Fruit fly (Drosophila melanogaster): Measurements from ENCODE around the gene CG14143.

CG14143 gene

dm6 chr3L:11135846-11136245 lies 1.1 kb downstream of the CG14143 start, which contains the start of gene IRSp53:
Gene IRSp53 (plus strand): TSS chr3L:11136049.
- TF ChIP-seq lola (GFP tag; optimal IDR thresholded peaks at IDR 0.05) (no peak), CrebA (GFP tag; optimal IDR thresholded peaks at IDR 0.05; ENCODE audit: borderline replicate concordance) (peak; percentile 20)

dm6 chr3L:11136349-11136748 lies 1.6 kb downstream of the CG14143 start:
- no peak for TF ChIP-seq Sp1 (GFP tag; optimal IDR thresholded peaks at IDR 0.05)
- no peak for TF ChIP-seq dmrt93B (GFP tag; optimal IDR thresholded peaks at IDR 0.05)
- TF ChIP-seq Hr83 (GFP tag; optimal IDR thresholded peaks at IDR 0.05; ENCODE audit: poor library complexity, severe bottlenecking) = no peak

DNA sequence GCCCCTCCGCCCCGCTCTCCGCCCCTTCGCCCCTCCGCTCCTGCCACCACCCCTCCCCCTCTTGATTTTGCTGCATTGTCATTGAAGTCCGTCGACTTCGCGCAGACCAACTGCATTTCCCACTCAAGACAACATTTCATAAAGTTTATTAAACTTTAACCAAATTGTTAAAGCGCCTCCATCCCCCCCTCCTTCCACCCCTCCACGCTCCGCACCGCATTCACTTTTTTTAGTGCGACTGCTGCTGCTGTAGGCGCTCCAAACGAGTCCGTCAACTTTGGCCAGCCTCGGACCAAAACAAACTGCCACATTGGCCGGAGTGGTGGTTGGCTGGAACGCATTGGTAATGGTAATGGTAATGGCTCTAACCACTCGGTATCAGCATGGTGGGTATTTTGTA lies 4.1 kb downstream of the CG14143 start:
- TF ChIP-seq Hnf4 (GFP tag; optimal IDR thresholded peaks at IDR 0.05) = no peak
- TF ChIP-seq CrebA (GFP tag; optimal IDR thresholded peaks at IDR 0.05; ENCODE audit: borderline replicate concordance) = no peak
- TF ChIP-seq fru (GFP tag; optimal IDR thresholded peaks at IDR 0.05) = no peak
- no peak for TF ChIP-seq dmrt93B (GFP tag; optimal IDR thresholded peaks at IDR 0.05)
- TF ChIP-seq Rel (GFP tag; optimal IDR thresholded peaks at IDR 0.05) = no peak
- TF ChIP-seq Rel (tag; optimal IDR thresholded peaks at IDR 0.05) = no peak
- TF ChIP-seq Dif (GFP tag; optimal IDR thresholded peaks at IDR 0.05; ENCODE audit: partially characterized antibody) = no peak

DNA sequence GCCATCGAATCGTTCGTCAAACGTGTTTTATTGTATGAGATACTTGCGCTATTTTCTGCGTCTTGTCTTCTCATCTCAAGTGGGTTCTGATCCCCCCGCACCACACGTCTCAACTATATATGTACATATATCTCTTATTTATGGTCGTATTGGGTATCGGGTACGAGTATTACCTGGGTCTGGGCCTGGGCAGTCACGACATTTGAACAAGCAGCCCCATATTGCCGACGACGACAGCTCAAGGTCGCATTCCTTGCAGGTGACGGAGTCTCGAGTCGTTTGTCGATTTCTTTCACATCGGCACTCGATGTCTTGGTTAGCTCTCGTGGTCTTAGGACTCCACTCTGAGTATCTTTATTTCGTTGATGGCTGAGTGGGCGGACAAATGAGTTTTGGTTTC lies 10.3 kb downstream of the CG14143 start:
- TF ChIP-seq psq (GFP tag; optimal IDR thresholded peaks at IDR 0.05) = no peak
- TF ChIP-seq br (GFP tag; optimal IDR thresholded peaks at IDR 0.05) = no peak
- TF ChIP-seq Dif (GFP tag; optimal IDR thresholded peaks at IDR 0.05; ENCODE audit: partially characterized antibody) = no peak
- TF ChIP-seq Sp1 (GFP tag; optimal IDR thresholded peaks at IDR 0.05) = no peak
- no peak for TF ChIP-seq fru (GFP tag; optimal IDR thresholded peaks at IDR 0.05)
- TF ChIP-seq Hr83 (GFP tag; optimal IDR thresholded peaks at IDR 0.05; ENCODE audit: poor library complexity, severe bottlenecking) = no peak
- no peak for TF ChIP-seq Jra (GFP tag; optimal IDR thresholded peaks at IDR 0.05)
- no peak for TF ChIP-seq sage (GFP tag; optimal IDR thresholded peaks at IDR 0.05)

DNA sequence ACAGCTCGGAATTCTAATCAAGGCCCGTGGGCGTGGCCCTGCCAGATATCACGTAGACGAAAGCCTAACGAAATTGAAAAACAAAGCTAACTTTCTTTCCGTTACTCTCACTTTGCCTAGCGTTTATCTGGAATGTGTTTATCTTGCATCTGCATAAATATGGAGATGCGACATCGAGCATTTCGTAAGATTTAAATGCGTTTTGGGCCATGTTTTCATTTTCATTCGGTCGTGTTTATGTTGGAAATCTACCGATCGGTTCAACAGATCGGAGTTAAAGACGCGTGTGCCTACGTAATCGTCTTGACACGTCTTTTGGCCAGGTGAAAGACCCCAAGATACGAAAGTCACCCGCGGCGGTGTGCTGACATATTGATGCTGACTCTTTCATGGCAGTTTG lies 12.9 kb downstream of the CG14143 start:
- no peak for TF ChIP-seq sv (GFP tag; optimal IDR thresholded peaks at IDR 0.05)

- TF ChIP-seq dl (GFP tag; optimal IDR thresholded peaks at IDR 0.05; ENCODE audit: insufficient read depth in 1 of 2, partially characterized antibody in 2 of 2) = no peak
- no peak for TF ChIP-seq brk (GFP tag; optimal IDR thresholded peaks at IDR 0.05)
- TF ChIP-seq foxo (GFP tag; optimal IDR thresholded peaks at IDR 0.05) = no peak
- TF ChIP-seq Sp1 (GFP tag; optimal IDR thresholded peaks at IDR 0.05) = no peak
- TF ChIP-seq usp (GFP tag; optimal IDR thresholded peaks at IDR 0.05) = no peak
- TF ChIP-seq dsf (GFP tag; optimal IDR thresholded peaks at IDR 0.05; ENCODE audit: borderline replicate concordance) = no peak
- TF ChIP-seq jim (GFP tag; optimal IDR thresholded peaks at IDR 0.05) = no peak
- no peak for TF ChIP-seq h (GFP tag; optimal IDR thresholded peaks at IDR 0.05)
- TF ChIP-seq sv (GFP tag; optimal IDR thresholded peaks at IDR 0.05) = no peak
- no peak for TF ChIP-seq CG9705 (GFP tag; optimal IDR thresholded peaks at IDR 0.05)
Observed at dm6 chr3L:11148478-11149251, 13.9 kb downstream of the CG14143 start.

dm6 chr3L:11150735-11151287 lies 16.0 kb downstream of the CG14143 start, which contains the start of gene CG6216:
Gene CG6216 (minus strand): TSS chr3L:11150785.
- no peak for TF ChIP-seq Abd-B (GFP tag; optimal IDR thresholded peaks at IDR 0.05)
- no peak for TF ChIP-seq psq (GFP tag; optimal IDR thresholded peaks at IDR 0.05)
- no peak for TF ChIP-seq Hnf4 (GFP tag; optimal IDR thresholded peaks at IDR 0.05)
- no peak for TF ChIP-seq Mio (GFP tag; optimal IDR thresholded peaks at IDR 0.05)
- TF ChIP-seq woc (GFP tag; optimal IDR thresholded peaks at IDR 0.05) = no peak
- TF ChIP-seq OdsH (GFP tag; optimal IDR thresholded peaks at IDR 0.05) = no peak
- TF ChIP-seq N (GFP tag; optimal IDR thresholded peaks at IDR 0.05) = no peak
- TF ChIP-seq jim (GFP tag; optimal IDR thresholded peaks at IDR 0.05) = no peak
- TF ChIP-seq Rel (GFP tag; optimal IDR thresholded peaks at IDR 0.05) = no peak
- TF ChIP-seq Rel (tag; optimal IDR thresholded peaks at IDR 0.05) = no peak
- no peak for TF ChIP-seq Vsx2 (GFP tag; optimal IDR thresholded peaks at IDR 0.05; ENCODE audit: partially characterized antibody)
- TF ChIP-seq usp (GFP tag; optimal IDR thresholded peaks at IDR 0.05) = no peak
- no peak for TF ChIP-seq rgr (GFP tag; optimal IDR thresholded peaks at IDR 0.05)
- TF ChIP-seq Dfd (GFP tag; optimal IDR thresholded peaks at IDR 0.05) = no peak
- no peak for TF ChIP-seq Dif (GFP tag; optimal IDR thresholded peaks at IDR 0.05; ENCODE audit: partially characterized antibody)
- TF ChIP-seq sage (GFP tag; optimal IDR thresholded peaks at IDR 0.05) = no peak
- TF ChIP-seq sv (GFP tag; optimal IDR thresholded peaks at IDR 0.05) = no peak
- TF ChIP-seq h (GFP tag; optimal IDR thresholded peaks at IDR 0.05) = no peak
- no peak for TF ChIP-seq Hr83 (GFP tag; optimal IDR thresholded peaks at IDR 0.05; ENCODE audit: poor library complexity, severe bottlenecking)

Data from whole organism, wandering third instar larva.